Worm (Caenorhabditis elegans) whole organism, late embryonic: ENCODE measurements around the gene B0034.2.

Experiments used
- T23F11.4 ChIP-seq: fragments of 200-800 bp; sonication (Bioruptor generic); optimal IDR thresholded peaks from 2 replicates; lab custom pipeline; 2018; ENCODE audit warnings: mild to moderate bottlenecking, missing genetic modification characterization, missing compliant biosample characterization
- Y22D7AL.16 ChIP-seq: sonication (generic microtip); optimal IDR thresholded peaks from 2 replicates; lab custom pipeline; 2016; ENCODE audit warnings: missing genetic modification characterization, missing compliant biosample characterization
- ahr-1 ChIP-seq: sonication (generic microtip); optimal IDR thresholded peaks from 2 replicates; lab custom pipeline; 2016; ENCODE audit warnings: missing genetic modification characterization, missing compliant biosample characterization
- ama-1 ChIP-seq: fragments of 150-350 bp; optimal IDR thresholded peaks from 2 replicates; lab custom pipeline; 2014
- ceh-14 ChIP-seq: sonication (generic microtip); optimal IDR thresholded peaks from 2 replicates; lab custom pipeline; 2016; ENCODE audit warnings: missing genotype, missing genetic modification characterization, missing compliant biosample characterization
- ceh-18 ChIP-seq: sonication (generic microtip); optimal IDR thresholded peaks from 2 replicates; lab custom pipeline; 2016; ENCODE audit warnings: missing genetic modification characterization, missing compliant biosample characterization
- ceh-19 ChIP-seq: fragments of 200-800 bp; sonication (Bioruptor generic); optimal IDR thresholded peaks from 2 replicates; lab custom pipeline; 2018; ENCODE audit warnings: mild to moderate bottlenecking, missing genetic modification characterization, missing compliant biosample characterization
- ceh-22 ChIP-seq: sonication (generic microtip); optimal IDR thresholded peaks from 2 replicates; lab custom pipeline; 2017; ENCODE audit warnings: missing biosample characterization, missing genetic modification characterization
- ceh-31 ChIP-seq: sonication (generic microtip); optimal IDR thresholded peaks from 2 replicates; lab custom pipeline; 2016; ENCODE audit warnings: missing genetic modification characterization, missing compliant biosample characterization
- ceh-9 ChIP-seq: sonication (generic microtip); optimal IDR thresholded peaks from 2 replicates; lab custom pipeline; 2016; ENCODE audit warnings: mild to moderate bottlenecking, missing genetic modification characterization, inconsistent platforms, missing compliant biosample characterization
- dmd-4 ChIP-seq: sonication (generic microtip); optimal IDR thresholded peaks from 2 replicates; lab custom pipeline; 2016; ENCODE audit warnings: borderline replicate concordance, missing genetic modification characterization, missing compliant biosample characterization
- dve-1 ChIP-seq: sonication (generic microtip); optimal IDR thresholded peaks from 2 replicates; lab custom pipeline; 2017; ENCODE audit warnings: antibody characterized with exemption, mild to moderate bottlenecking, missing genetic modification characterization, missing compliant biosample characterization
- elt-4 ChIP-seq: sonication (generic microtip); optimal IDR thresholded peaks from 2 replicates; lab custom pipeline; 2016; ENCODE audit warnings: missing genetic modification characterization, missing compliant biosample characterization
- eyg-1 ChIP-seq: sonication (generic microtip); optimal IDR thresholded peaks from 2 replicates; lab custom pipeline; 2016; ENCODE audit warnings: missing genotype, missing genetic modification characterization, missing compliant biosample characterization
- fax-1 ChIP-seq: sonication (generic microtip); optimal IDR thresholded peaks from 2 replicates; lab custom pipeline; 2016; ENCODE audit warnings: missing genotype, missing genetic modification characterization, missing compliant biosample characterization
- hlh-15 ChIP-seq: sonication (generic microtip); optimal IDR thresholded peaks from 2 replicates; lab custom pipeline; 2016; ENCODE audit warnings: missing genetic modification characterization, missing compliant biosample characterization
- hlh-30 ChIP-seq: sonication (generic microtip); optimal IDR thresholded peaks from 2 replicates; lab custom pipeline; 2017; ENCODE audit warnings: antibody characterized with exemption, missing genetic modification characterization, missing compliant biosample characterization; ENCODE audit not compliant: insufficient read depth
- lin-11 ChIP-seq: fragments of 200-800 bp; sonication (Bioruptor generic); optimal IDR thresholded peaks from 2 replicates; lab custom pipeline; 2018; ENCODE audit warnings: mild to moderate bottlenecking, missing genetic modification characterization, missing compliant biosample characterization
- mec-3 ChIP-seq: sonication (generic microtip); optimal IDR thresholded peaks from 2 replicates; lab custom pipeline; 2016; ENCODE audit warnings: borderline replicate concordance, missing genetic modification characterization, missing compliant biosample characterization
- nfya-1 ChIP-seq: sonication (generic microtip); optimal IDR thresholded peaks from 2 replicates; lab custom pipeline; 2017; ENCODE audit warnings: missing genetic modification characterization, mild to moderate bottlenecking, missing compliant biosample characterization, antibody characterized with exemption, moderate library complexity
- nhr-232 ChIP-seq: sonication (generic microtip); optimal IDR thresholded peaks from 2 replicates; lab custom pipeline; 2016; ENCODE audit warnings: missing genetic modification characterization, missing compliant biosample characterization
- npax-4 ChIP-seq: sonication (generic microtip); optimal IDR thresholded peaks from 2 replicates; lab custom pipeline; 2016; ENCODE audit warnings: missing genetic modification characterization, missing compliant biosample characterization
- pax-1 ChIP-seq: fragments of 150-350 bp; optimal IDR thresholded peaks from 2 replicates; lab custom pipeline; 2014; ENCODE audit warnings: missing biosample characterization, missing genetic modification characterization
- pha-4 ChIP-seq: fragments of 150-350 bp; optimal IDR thresholded peaks from 2 replicates; lab custom pipeline; 2018; ENCODE audit warnings: missing biosample characterization, missing genetic modification reagents, missing genetic modification characterization
- pqm-1 ChIP-seq: sonication (generic microtip); optimal IDR thresholded peaks from 2 replicates; lab custom pipeline; 2016; ENCODE audit warnings: missing genetic modification characterization, missing compliant biosample characterization
- sdc-2 ChIP-seq: sonication (generic microtip); optimal IDR thresholded peaks from 2 replicates; lab custom pipeline; 2016; ENCODE audit warnings: missing genotype, missing genetic modification characterization, missing compliant biosample characterization
- sox-4 ChIP-seq: sonication (generic microtip); optimal IDR thresholded peaks from 2 replicates; lab custom pipeline; 2017; ENCODE audit warnings: mild to moderate bottlenecking, missing genetic modification characterization, inconsistent platforms, missing compliant biosample characterization
- unc-42 ChIP-seq: sonication (generic microtip); optimal IDR thresholded peaks from 2 replicates; lab custom pipeline; 2016; ENCODE audit warnings: missing genotype, missing genetic modification characterization, missing compliant biosample characterization
- unc-55 ChIP-seq: sonication (generic microtip); optimal IDR thresholded peaks from 2 replicates; lab custom pipeline; 2017; ENCODE audit warnings: missing biosample characterization, missing genetic modification reagents, missing genetic modification characterization
- unc-86 ChIP-seq: sonication (generic microtip); optimal IDR thresholded peaks from 2 replicates; lab custom pipeline; 2016; ENCODE audit warnings: missing genetic modification characterization, missing compliant biosample characterization
- zip-5 ChIP-seq: sonication (generic microtip); optimal IDR thresholded peaks from 2 replicates; lab custom pipeline; 2016; ENCODE audit warnings: missing genetic modification characterization, missing compliant biosample characterization
- ztf-16 ChIP-seq: sonication (generic microtip); optimal IDR thresholded peaks from 2 replicates; lab custom pipeline; 2017; ENCODE audit warnings: missing genetic modification characterization, missing compliant biosample characterization

B0034.2 gene

ce11 chrII:5955638-5956167 lies 11.5 kb upstream of the B0034.2 start:
- TF ChIP-seq pha-4 (tag; lab: Kevin White, UChicago) (no peak), pax-1 (tag; lab: Kevin White, UChicago) (no peak), unc-55 (peak; percentile 37), ceh-31 (tag; lab: Kevin White, UChicago) (no peak), unc-42 (tag; lab: Kevin White, UChicago) (peak; percentile 27), mec-3 (tag; lab: Kevin White, UChicago) (no peak), ceh-14 (tag; lab: Kevin White, UChicago) (peak; percentile 12)

- TF ChIP-seq dve-1 (tag; lab: Kevin White, UChicago), result no peak
These were observed 8.0 kb upstream of the B0034.2 start for ce11 chrII:5952214-5952613.

ce11 chrII:5951745-5952144 lies 7.6 kb upstream of the B0034.2 start:
- TF ChIP-seq pqm-1 (tag; lab: Kevin White, UChicago) (no peak), unc-86 (tag; lab: Kevin White, UChicago) (no peak), ztf-16 (tag; lab: Kevin White, UChicago) (no peak), sdc-2 (tag; lab: Kevin White, UChicago) (no peak), fax-1 (tag; lab: Kevin White, UChicago) (no peak), Y22D7AL.16 (tag; lab: Kevin White, UChicago) (no peak)

- TF ChIP-seq ceh-22 (no peak), npax-4 (tag; lab: Kevin White, UChicago) (no peak), dmd-4 (tag; lab: Kevin White, UChicago) (no peak), unc-42 (tag; lab: Kevin White, UChicago) (peak; percentile 90), eyg-1 (no peak), sox-4 (tag; lab: Kevin White, UChicago) (no peak), hlh-30 (tag; lab: Kevin White, UChicago) (no peak), lin-11 (tag; lab: Kevin White, UChicago) (no peak), ztf-16 (tag; lab: Kevin White, UChicago) (no peak), hlh-15 (tag; lab: Kevin White, UChicago) (no peak), ceh-31 (tag; lab: Kevin White, UChicago) (peak; percentile 7)
These were observed 6.5 kb upstream of the B0034.2 start for ce11 chrII:5950657-5951056.

ce11 chrII:5948681-5949080 lies 4.5 kb upstream of the B0034.2 start:
- no peak for TF ChIP-seq ceh-9
- peak; percentile 50 for TF ChIP-seq ceh-19 (GFP tag; lab: Kevin White, UChicago)
- TF ChIP-seq zip-5 (tag; lab: Kevin White, UChicago), result no peak

ce11 chrII:5946438-5946837 lies 2.3 kb upstream of the B0034.2 start:
- TF ChIP-seq nhr-232 (tag; lab: Kevin White, UChicago), result no peak
- no peak for TF ChIP-seq elt-4 (tag; lab: Kevin White, UChicago)
- no peak for TF ChIP-seq ceh-22
- no peak for TF ChIP-seq ahr-1 (tag; lab: Kevin White, UChicago)
- no peak for TF ChIP-seq ama-1 (lab: Kevin White, UChicago)
- no peak for TF ChIP-seq ceh-18
- no peak for TF ChIP-seq nfya-1 (tag; lab: Kevin White, UChicago)
- TF ChIP-seq T23F11.4 (GFP tag; lab: Kevin White, UChicago), result no peak
- no peak for TF ChIP-seq pha-4 (tag; lab: Kevin White, UChicago)
- no peak for TF ChIP-seq eyg-1
